Comparison of ENCODE assay signal across 1 fruit fly cellular context in genomic region chr3L:11599255-11599654, dm6.
TF ChIP-seq lines count a peak whose summit lies in the region.

No protein-coding gene starts in this region.

TF ChIP-seq in whole organism, prepupa, 60 proteins besides CTCF, POLR2A, EP300 and RAD21 (continued from another document):
- TF ChIP-seq CG3032 (tag; optimal IDR thresholded peaks at IDR 0.05; lab: Kevin White, UChicago) (peak; percentile 59), spab (GFP tag; optimal IDR thresholded peaks at IDR 0.05; lab: Kevin White, UChicago) (peak; percentile 11), fd85E (GFP tag; optimal IDR thresholded peaks at IDR 0.05; lab: Kevin White, UChicago) (no peak), net (GFP tag; optimal IDR thresholded peaks at IDR 0.05; lab: Kevin White, UChicago) (peak; percentile 7), CG31627 (GFP tag; optimal IDR thresholded peaks at IDR 0.05; lab: Kevin White, UChicago) (no peak), CG6792 (GFP tag; optimal IDR thresholded peaks at IDR 0.05; lab: Kevin White, UChicago) (peak; percentile 12), CG8632 (GFP tag; optimal IDR thresholded peaks at IDR 0.05; lab: Kevin White, UChicago) (peak; percentile 11), acj6 (GFP tag; optimal IDR thresholded peaks at IDR 0.05; lab: Kevin White, UChicago) (peak; percentile 40), CG3919 (GFP tag; optimal IDR thresholded peaks at IDR 0.05; lab: Kevin White, UChicago) (no peak)
